Worm (Caenorhabditis elegans) whole organism, L2 larva: ENCODE results near the gene T07A9.15.

Source experiments
- C34F6.9 ChIP-seq: fragments of 150-350 bp; optimal IDR thresholded peaks from 2 replicates; lab custom pipeline; 2014; ENCODE audit warnings: missing biosample characterization, missing genetic modification characterization
- F13H6.1 ChIP-seq: sonication (generic microtip); optimal IDR thresholded peaks from 2 replicates; lab custom pipeline; 2016; ENCODE audit warnings: missing genetic modification characterization, missing compliant biosample characterization
- R02D3.7 ChIP-seq: fragments of 150-350 bp; optimal IDR thresholded peaks from 2 replicates; lab custom pipeline; 2014; ENCODE audit warnings: missing biosample characterization, missing genetic modification characterization
- Y55F3AM.14 ChIP-seq: fragments of 200-800 bp; sonication (Bioruptor generic); optimal IDR thresholded peaks from 2 replicates; lab custom pipeline; 2018; ENCODE audit warnings: mild to moderate bottlenecking, missing genetic modification characterization, missing compliant biosample characterization
- ZK546.5 ChIP-seq: sonication (generic microtip); optimal IDR thresholded peaks from 2 replicates; lab custom pipeline; 2017; ENCODE audit warnings: missing biosample characterization, missing genetic modification characterization
- alr-1 ChIP-seq: fragments of 150-350 bp; optimal IDR thresholded peaks from 2 replicates; lab custom pipeline; 2014; ENCODE audit warnings: missing biosample characterization, missing genetic modification characterization
- aly-2 ChIP-seq: fragments of 150-350 bp; optimal IDR thresholded peaks from 2 replicates; lab custom pipeline; 2014; ENCODE audit warnings: missing biosample characterization, missing genetic modification characterization
- ama-1 ChIP-seq: fragments of 150-350 bp; optimal IDR thresholded peaks from 2 replicates; lab custom pipeline; 2018; ENCODE audit warnings: inconsistent platforms
- blmp-1 ChIP-seq: sonication (generic microtip); optimal IDR thresholded peaks from 2 replicates; lab custom pipeline; 2017; ENCODE audit warnings: missing genetic modification characterization, mild to moderate bottlenecking, missing compliant biosample characterization, antibody characterized with exemption, moderate library complexity; ENCODE audit not compliant: insufficient read depth
- ceh-16 ChIP-seq: fragments of 150-350 bp; optimal IDR thresholded peaks from 2 replicates; lab custom pipeline; 2014; ENCODE audit warnings: missing biosample characterization, missing genetic modification characterization
- ceh-82 ChIP-seq: fragments of 150-350 bp; optimal IDR thresholded peaks from 2 replicates; lab custom pipeline; 2014; ENCODE audit warnings: missing biosample characterization, missing genetic modification characterization
- crh-2 ChIP-seq: sonication (generic microtip); optimal IDR thresholded peaks from 2 replicates; lab custom pipeline; 2017; ENCODE audit warnings: missing biosample characterization, missing genetic modification characterization
- dmd-4 ChIP-seq: sonication (generic microtip); optimal IDR thresholded peaks from 2 replicates; lab custom pipeline; 2017; ENCODE audit warnings: missing biosample characterization, missing genetic modification characterization
- egl-27 ChIP-seq: sonication (generic microtip); optimal IDR thresholded peaks from 3 replicates; lab custom pipeline; 2017; ENCODE audit warnings: missing biosample characterization, missing genetic modification reagents, missing genetic modification characterization
- elt-1 ChIP-seq: fragments of 150-350 bp; optimal IDR thresholded peaks from 2 replicates; lab custom pipeline; 2014; ENCODE audit warnings: missing biosample characterization, missing genetic modification characterization
- elt-3 ChIP-seq: sonication (generic microtip); optimal IDR thresholded peaks from 2 replicates; lab custom pipeline; 2017; ENCODE audit warnings: missing biosample characterization, missing genetic modification characterization
- fos-1 ChIP-seq: fragments of 150-350 bp; optimal IDR thresholded peaks from 2 replicates; lab custom pipeline; 2014; ENCODE audit warnings: missing biosample characterization, missing genetic modification characterization
- gmeb-1 ChIP-seq: fragments of 150-350 bp; optimal IDR thresholded peaks from 2 replicates; lab custom pipeline; 2014; ENCODE audit warnings: missing biosample characterization, missing genetic modification characterization
- lin-11 ChIP-seq: fragments of 150-350 bp; sonication (generic microtip); optimal IDR thresholded peaks from 2 replicates; lab custom pipeline; 2014; ENCODE audit warnings: missing biosample characterization, missing genetic modification characterization, inconsistent platforms, mixed read lengths
- lin-13 ChIP-seq: fragments of 150-350 bp; optimal IDR thresholded peaks from 2 replicates; lab custom pipeline; 2014; ENCODE audit warnings: missing biosample characterization, missing genetic modification reagents, missing genetic modification characterization
- lin-39 ChIP-seq: fragments of 150-350 bp; optimal IDR thresholded peaks from 2 replicates; lab custom pipeline; 2014; ENCODE audit warnings: missing biosample characterization, missing genetic modification reagents, missing genetic modification characterization
- lsy-2 ChIP-seq, 2 experiments: fragments of 150-350 bp in 1 of 2; sonication (generic microtip) in 1 of 2; optimal IDR thresholded peaks; 2 replicates each; lab custom pipeline; 2014 to 2017; ENCODE audit warnings: missing biosample characterization in 2 of 2, missing genetic modification characterization in 2 of 2
- mab-5 ChIP-seq: fragments of 150-350 bp; optimal IDR thresholded peaks from 2 replicates; lab custom pipeline; 2014; ENCODE audit warnings: missing biosample characterization, missing genetic modification characterization
- mbf-1 ChIP-seq: sonication (generic microtip); optimal IDR thresholded peaks from 2 replicates; lab custom pipeline; 2017; ENCODE audit warnings: missing biosample characterization, missing genetic modification characterization
- mdl-1 ChIP-seq, 2 experiments: fragments of 150-350 bp in 1 of 2; sonication (generic microtip) in 1 of 2; optimal IDR thresholded peaks; 2 replicates each; lab custom pipeline; 2017; ENCODE audit warnings: missing biosample characterization in 2 of 2, missing genetic modification characterization in 2 of 2
- nhr-10 ChIP-seq: sonication (generic microtip); optimal IDR thresholded peaks from 2 replicates; lab custom pipeline; 2017; ENCODE audit warnings: missing biosample characterization, missing genetic modification characterization
- nhr-11 ChIP-seq: fragments of 150-350 bp; optimal IDR thresholded peaks from 2 replicates; lab custom pipeline; 2014; ENCODE audit warnings: missing biosample characterization, missing genetic modification characterization
- nhr-12 ChIP-seq: fragments of 150-350 bp; optimal IDR thresholded peaks from 2 replicates; lab custom pipeline; 2014; ENCODE audit warnings: missing biosample characterization, missing genetic modification characterization
- nhr-129 ChIP-seq: fragments of 150-350 bp; optimal IDR thresholded peaks from 2 replicates; lab custom pipeline; 2014; ENCODE audit warnings: missing biosample characterization, missing genetic modification characterization
- nhr-21 ChIP-seq: fragments of 150-350 bp; optimal IDR thresholded peaks from 2 replicates; lab custom pipeline; 2014; ENCODE audit warnings: missing biosample characterization, missing genetic modification characterization
- nhr-23 ChIP-seq: fragments of 150-350 bp; optimal IDR thresholded peaks from 2 replicates; lab custom pipeline; 2014; ENCODE audit warnings: missing biosample characterization, missing genetic modification reagents, missing genetic modification characterization
- nhr-237 ChIP-seq: fragments of 150-350 bp; optimal IDR thresholded peaks from 2 replicates; lab custom pipeline; 2014; ENCODE audit warnings: missing biosample characterization, missing genetic modification characterization
- nhr-25 ChIP-seq: fragments of 150-350 bp; sonication (generic microtip); optimal IDR thresholded peaks from 3 replicates; lab custom pipeline; 2014; ENCODE audit warnings: missing biosample characterization, missing genetic modification characterization
- nhr-6 ChIP-seq: fragments of 150-350 bp; optimal IDR thresholded peaks from 2 replicates; lab custom pipeline; 2014; ENCODE audit warnings: missing biosample characterization, missing genetic modification characterization
- nhr-77 ChIP-seq: fragments of 150-350 bp; optimal IDR thresholded peaks from 2 replicates; lab custom pipeline; 2014; ENCODE audit warnings: missing biosample characterization, missing genetic modification characterization
- peb-1 ChIP-seq: fragments of 150-350 bp; optimal IDR thresholded peaks from 2 replicates; lab custom pipeline; 2014; ENCODE audit warnings: missing biosample characterization, missing genetic modification characterization
- sem-4 ChIP-seq: fragments of 150-350 bp; optimal IDR thresholded peaks from 2 replicates; lab custom pipeline; 2014; ENCODE audit warnings: missing biosample characterization, missing genetic modification reagents, missing genetic modification characterization
- skn-1 ChIP-seq: sonication (generic microtip); optimal IDR thresholded peaks from 2 replicates; lab custom pipeline; 2017; ENCODE audit warnings: missing biosample characterization, missing genetic modification characterization
- sma-3 ChIP-seq: sonication (generic microtip); optimal IDR thresholded peaks from 2 replicates; lab custom pipeline; 2016; ENCODE audit warnings: missing genetic modification reagents, missing genetic modification characterization, missing compliant biosample characterization
- sma-9 ChIP-seq, 2 experiments: fragments of 150-350 bp in 1 of 2; sonication (generic microtip) in 1 of 2; optimal IDR thresholded peaks; 2 replicates each; lab custom pipeline; 2014 to 2016; ENCODE audit warnings: missing genetic modification characterization in 2 of 2, mild to moderate bottlenecking in 1 of 2, missing biosample characterization in 1 of 2, missing compliant biosample characterization in 1 of 2, missing genetic modification reagents in 1 of 2, moderate library complexity in 1 of 2
- snpc-4 ChIP-seq: fragments of 150-350 bp; optimal IDR thresholded peaks from 2 replicates; lab custom pipeline; 2014; ENCODE audit warnings: missing biosample characterization, missing genetic modification characterization
- unc-39 ChIP-seq: fragments of 150-350 bp; optimal IDR thresholded peaks from 2 replicates; lab custom pipeline; 2014; ENCODE audit warnings: missing biosample characterization, missing genetic modification characterization
- unc-55 ChIP-seq: fragments of 150-350 bp; sonication (generic microtip); optimal IDR thresholded peaks from 3 replicates; lab custom pipeline; 2014; ENCODE audit warnings: missing biosample characterization, missing genetic modification reagents, missing genetic modification characterization
- unc-62 ChIP-seq: fragments of 150-350 bp; optimal IDR thresholded peaks from 2 replicates; lab custom pipeline; 2014; ENCODE audit warnings: missing biosample characterization, missing genetic modification reagents, missing genetic modification characterization
- zag-1 ChIP-seq: fragments of 150-350 bp; optimal IDR thresholded peaks from 2 replicates; lab custom pipeline; 2014; ENCODE audit warnings: missing biosample characterization, missing genetic modification characterization
- ztf-1 ChIP-seq: fragments of 200-800 bp; sonication (Bioruptor generic); conservative IDR thresholded peaks from 2 replicates; pipeline ENCODE4 v1.3.6; 2022; ENCODE audit warnings: missing genetic modification characterization, missing compliant biosample characterization
- ztf-11 ChIP-seq: sonication (generic microtip); optimal IDR thresholded peaks from 2 replicates; lab custom pipeline; 2017; ENCODE audit warnings: missing biosample characterization, missing genetic modification characterization
- ztf-4 ChIP-seq: fragments of 150-350 bp; optimal IDR thresholded peaks from 2 replicates; lab custom pipeline; 2014; ENCODE audit warnings: missing biosample characterization, missing genetic modification characterization

The T07A9.15 gene

DNA sequence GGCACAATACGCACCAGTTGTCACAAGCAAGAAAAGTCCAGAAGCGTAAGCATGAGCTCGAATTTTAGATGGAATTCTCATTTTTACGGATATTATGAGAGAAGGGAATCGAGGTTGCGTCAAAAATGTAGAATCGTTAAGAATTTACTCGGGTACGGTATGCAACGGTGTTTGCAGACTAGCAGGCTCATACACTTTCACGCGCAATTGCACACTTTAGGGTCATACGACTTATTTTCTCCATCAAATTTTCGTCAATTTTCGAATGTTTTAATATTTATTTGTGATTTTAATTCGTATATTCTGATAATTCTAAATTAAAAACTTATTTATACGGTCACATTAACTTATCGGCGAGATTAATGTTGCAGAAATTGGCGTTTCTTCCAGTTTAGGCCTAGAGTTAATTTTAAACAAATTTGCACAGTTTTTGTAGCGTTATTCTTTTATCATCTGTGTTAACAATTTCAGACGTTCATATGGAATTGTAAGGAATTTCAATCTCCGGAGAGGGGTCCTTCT is at the start of gene T07A9.15, which contains the start of gene nog-1:
Gene T07A9.15 (minus strand): TSS at position 138 of the 522 bp plus-strand sequence.
Gene nog-1 (plus strand): TSS at position 472 of the 522 bp plus-strand sequence.
- TF ChIP-seq mdl-1 (tag; optimal IDR thresholded peaks at IDR 0.05; lab: Kevin White, UChicago) (no peak), nhr-12 (tag; lab: Kevin White, UChicago) (no peak), nhr-6 (tag; lab: Kevin White, UChicago) (peak; percentile 2), nhr-21 (tag; lab: Kevin White, UChicago) (peak; percentile 51), lin-39 (no peak), nhr-11 (tag; lab: Kevin White, UChicago) (no peak), unc-62 (GFP tag; lab: Kevin White, UChicago) (no peak), alr-1 (tag; lab: Kevin White, UChicago) (no peak), skn-1 (tag; lab: Kevin White, UChicago) (no peak), unc-39 (tag; lab: Kevin White, UChicago) (no peak), egl-27 (tag; lab: Kevin White, UChicago) (no peak), snpc-4 (tag; lab: Kevin White, UChicago) (no peak), crh-2 (tag; lab: Kevin White, UChicago) (peak; percentile 71), peb-1 (tag; lab: Kevin White, UChicago) (no peak), nhr-25 (peak; percentile 47), gmeb-1 (tag; lab: Kevin White, UChicago) (peak; percentile 75), mab-5 (tag; lab: Kevin White, UChicago) (peak; percentile 11), ztf-11 (tag; lab: Kevin White, UChicago) (no peak), ceh-16 (no peak), sem-4 (tag; lab: Kevin White, UChicago) (no peak), mbf-1 (no peak), sma-9 (GFP tag; optimal IDR thresholded peaks at IDR 0.05; lab: Kevin White, UChicago) (peak; percentile 52), sma-9 (tag; optimal IDR thresholded peaks at IDR 0.05; lab: Kevin White, UChicago) (no peak), R02D3.7 (tag; lab: Kevin White, UChicago) (no peak), sma-3 (GFP tag; lab: Kevin White, UChicago) (peak; percentile 58), F13H6.1 (tag; lab: Kevin White, UChicago) (peak; percentile 52), blmp-1 (tag; lab: Kevin White, UChicago) (peak; percentile 3), zag-1 (tag; lab: Kevin White, UChicago) (no peak), aly-2 (tag; lab: Kevin White, UChicago) (no peak), ZK546.5 (tag; lab: Kevin White, UChicago) (no peak), nhr-23 (no peak), lsy-2 (tag; optimal IDR thresholded peaks at IDR 0.05; lab: Kevin White, UChicago) (peak; percentile 96 to 99), ztf-4 (no peak), ama-1 (no peak), fos-1 (tag; lab: Kevin White, UChicago) (peak; percentile 30), Y55F3AM.14 (GFP tag; lab: Kevin White, UChicago) (no peak), nhr-129 (peak; percentile 81), nhr-237 (tag; lab: Kevin White, UChicago) (no peak), dmd-4 (tag; lab: Kevin White, UChicago) (no peak), nhr-10 (no peak), nhr-77 (tag; lab: Kevin White, UChicago) (no peak), elt-3 (no peak), lin-11 (tag; lab: Kevin White, UChicago) (peak; percentile 45), ztf-1 (GFP tag; lab: Robert Waterston, UW) (no peak), elt-1 (tag; lab: Kevin White, UChicago) (no peak), ceh-82 (tag; lab: Kevin White, UChicago) (no peak), C34F6.9 (tag; lab: Kevin White, UChicago) (peak; percentile 92), lin-13 (GFP tag; lab: Kevin White, UChicago) (peak; percentile 49), unc-55 (GFP tag; lab: Kevin White, UChicago) (peak; percentile 86)
